Fruit fly (Drosophila melanogaster): ENCODE results near the gene msd5.

The msd5 gene

DNA sequence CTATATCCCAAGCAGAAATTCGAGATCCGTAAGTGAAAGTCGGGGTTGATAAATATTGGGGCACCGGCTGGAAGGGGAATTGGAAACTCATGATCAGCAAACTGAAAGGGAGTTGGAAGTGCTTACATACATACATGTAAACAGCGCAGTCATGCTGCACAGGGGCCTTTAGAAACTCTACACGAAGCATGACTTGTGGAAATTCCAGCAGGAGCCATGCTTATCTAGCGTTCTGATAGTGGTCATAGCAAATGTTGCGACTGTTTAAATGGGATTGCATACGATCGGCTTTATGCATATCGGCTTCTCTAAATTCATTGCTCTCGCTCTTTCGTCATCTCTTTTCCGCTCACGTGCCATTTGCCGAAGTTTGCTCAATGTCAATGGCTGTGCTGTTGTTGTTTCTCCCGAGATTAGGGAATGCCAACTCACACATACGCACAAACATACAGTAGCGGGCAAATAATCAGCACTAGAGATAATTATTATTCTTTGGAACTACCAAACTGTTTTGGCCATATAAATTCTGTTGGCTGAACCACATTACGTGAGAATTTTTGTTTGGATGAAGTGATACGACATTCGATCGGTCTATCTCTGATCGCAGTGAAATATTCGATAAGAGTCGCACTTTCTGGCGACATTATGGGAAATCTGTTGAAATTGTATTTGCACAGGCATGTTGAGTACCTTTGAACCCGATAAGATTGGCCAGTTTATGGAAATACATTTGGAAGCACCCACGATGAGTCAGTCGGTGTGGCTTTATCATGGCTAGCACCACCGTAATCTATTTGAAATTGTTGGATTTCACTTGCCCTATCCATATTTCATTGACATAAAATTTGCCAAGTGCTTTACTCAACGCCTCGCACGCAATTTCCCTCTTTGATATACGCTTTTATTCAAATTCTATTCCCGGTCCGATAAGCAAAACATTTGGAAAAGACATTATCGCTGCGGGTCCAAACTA is 3.3 kb upstream of the msd5 start (continued):
- TF ChIP-seq Ssrp (tag; optimal IDR thresholded peaks at IDR 0.05), result no peak
- peak; percentile 47; the same call in 1 of the 3 replicates for TF ChIP-seq CG11695 (GFP tag; IDR thresholded peaks at IDR 0.05)
- TF ChIP-seq nom (GFP tag; optimal IDR thresholded peaks at IDR 0.05), result no peak
- no peak for TF ChIP-seq Stat92E (GFP tag; optimal IDR thresholded peaks at IDR 0.05)
- no peak for TF ChIP-seq oc (tag; optimal IDR thresholded peaks at IDR 0.05)
- no peak for TF ChIP-seq amos (GFP tag; IDR thresholded peaks at IDR 0.05; ENCODE audit: partially characterized antibody)
- no peak for TF ChIP-seq CG3726 (GFP tag; IDR thresholded peaks at IDR 0.05)
- peak; percentile 42 for TF ChIP-seq CG2120 (GFP tag; optimal IDR thresholded peaks at IDR 0.05)
- no peak for TF ChIP-seq sens-2 (GFP tag; IDR thresholded peaks at IDR 0.05)
- TF ChIP-seq ato (GFP tag; IDR thresholded peaks at IDR 0.05; ENCODE audit: partially characterized antibody), result no peak
- no peak for TF ChIP-seq CG2116 (GFP tag; optimal IDR thresholded peaks at IDR 0.05)
- no peak for TF ChIP-seq CG13123 (GFP tag; optimal IDR thresholded peaks at IDR 0.05)
- TF ChIP-seq Drgx (GFP tag; IDR thresholded peaks at IDR 0.05), result peak; percentile 36; the same call in 1 of the 2 replicates
- TF ChIP-seq Ets65A (GFP tag), result peak; percentile 77
- peak; percentile 41 for TF ChIP-seq CG10543 (GFP tag; optimal IDR thresholded peaks at IDR 0.05)
- no peak for TF ChIP-seq Dp (GFP tag; optimal IDR thresholded peaks at IDR 0.05)
- no peak for TF ChIP-seq CG8924 (tag; optimal IDR thresholded peaks at IDR 0.05)
- peak; percentile 30; the same call in 1 of the 2 replicates for TF ChIP-seq CG9932 (GFP tag; IDR thresholded peaks at IDR 0.05)
- no peak for TF ChIP-seq tin (GFP tag; optimal IDR thresholded peaks at IDR 0.05)
- no peak for TF ChIP-seq so (GFP tag; IDR thresholded peaks at IDR 0.05)
- no peak for TF ChIP-seq Doc3 (GFP tag; IDR thresholded peaks at IDR 0.05; ENCODE audit: partially characterized antibody)
- no peak for TF ChIP-seq CG16779 (GFP tag; IDR thresholded peaks at IDR 0.05)
- peak in 1 of 2 experiments; percentile 3 for TF ChIP-seq Trl (optimal IDR thresholded peaks at IDR 0.05)
- no peak for TF ChIP-seq Trl (GFP tag; optimal IDR thresholded peaks at IDR 0.05)
- no peak for TF ChIP-seq z (GFP tag; IDR thresholded peaks at IDR 0.05)
- TF ChIP-seq MTF-1 (GFP tag; optimal IDR thresholded peaks at IDR 0.05; ENCODE audit: borderline replicate concordance), result no peak
- 0 out of 3 replicates have a peak, but pooled peaks have one; percentile 37 for TF ChIP-seq ci (GFP tag; IDR thresholded peaks at IDR 0.05)
- TF ChIP-seq H15 (GFP tag; IDR thresholded peaks at IDR 0.05), result no peak
- no peak for TF ChIP-seq Sox102F (GFP tag; optimal IDR thresholded peaks at IDR 0.05)
- TF ChIP-seq CG7987 (GFP tag; optimal IDR thresholded peaks at IDR 0.05), result no peak
- TF ChIP-seq Aef1 (GFP tag; IDR thresholded peaks at IDR 0.05), result no peak
- TF ChIP-seq CG11247 (GFP tag; IDR thresholded peaks at IDR 0.05), result no peak
- TF ChIP-seq CG15514 (GFP tag; optimal IDR thresholded peaks at IDR 0.05), result peak; percentile 89
- TF ChIP-seq CG10321 (GFP tag; IDR thresholded peaks at IDR 0.05), result peak; percentile 24; the same call in 1 of the 2 replicates
- TF ChIP-seq nerfin-1 (tag; optimal IDR thresholded peaks at IDR 0.05), result no peak
- TF ChIP-seq peb (GFP tag; IDR thresholded peaks at IDR 0.05), result no peak
- peak; percentile 32 for TF ChIP-seq corto (GFP tag; optimal IDR thresholded peaks at IDR 0.05)
- TF ChIP-seq wdn (GFP tag; IDR thresholded peaks at IDR 0.05), result no peak
- no peak for TF ChIP-seq wek (GFP tag; optimal IDR thresholded peaks at IDR 0.05)
- TF ChIP-seq Fer1 (GFP tag; optimal IDR thresholded peaks at IDR 0.05), result peak; percentile 22
- no peak for TF ChIP-seq sisA (GFP tag; IDR thresholded peaks at IDR 0.05)
- TF ChIP-seq Xrp1 (GFP tag; IDR thresholded peaks at IDR 0.05), result peak; percentile 28; the same call in 1 of the 2 replicates
- no peak for TF ChIP-seq CG4404 (GFP tag; IDR thresholded peaks at IDR 0.05)
- TF ChIP-seq trh (GFP tag; optimal IDR thresholded peaks at IDR 0.05), result no peak
- TF ChIP-seq CG8089 (GFP tag; optimal IDR thresholded peaks at IDR 0.05), result no peak
- peak; percentile 9 for TF ChIP-seq CG3281 (GFP tag; optimal IDR thresholded peaks at IDR 0.05)
- no peak for TF ChIP-seq gt (GFP tag; IDR thresholded peaks at IDR 0.05)
- TF ChIP-seq CG4360 (GFP tag; IDR thresholded peaks at IDR 0.05), result peak; percentile 67; the same call in 1 of the 2 replicates
- no peak for TF ChIP-seq Gug (GFP tag; IDR thresholded peaks at IDR 0.05)

Measured in whole organism, embryonic.